Worm (Caenorhabditis elegans) whole organism, L4 larva: ENCODE data around the gene lev-8.

Source experiments
- F44E2.7 ChIP-seq: fragments of 200-800 bp; sonication (Bioruptor generic); IDR thresholded peaks from 2 replicates; pipeline ENCODE4 v2.1.2; 2022; ENCODE audit warnings: missing genetic modification characterization, missing compliant biosample characterization
- R02D3.7 ChIP-seq: fragments of 150-350 bp; sonication (generic microtip); optimal IDR thresholded peaks from 3 replicates; lab custom pipeline; 2014; ENCODE audit warnings: missing biosample characterization, missing genetic modification characterization
- T20F7.1 ChIP-seq: fragments of 200-800 bp; sonication (Bioruptor generic); optimal IDR thresholded peaks from 2 replicates; lab custom pipeline; 2018; ENCODE audit warnings: mild to moderate bottlenecking, missing genetic modification characterization, missing compliant biosample characterization
- Y48G9A.11 ChIP-seq: fragments of 200-800 bp; sonication (Bioruptor generic); IDR thresholded peaks from 2 replicates; pipeline ENCODE4 v1.3.6; 2022; ENCODE audit warnings: missing genetic modification reagents, missing genetic modification characterization, missing compliant biosample characterization
- Y5F2A.4 ChIP-seq: fragments of 200-800 bp; sonication (Bioruptor generic); optimal IDR thresholded peaks from 2 replicates; lab custom pipeline; 2018; ENCODE audit warnings: mild to moderate bottlenecking, missing genetic modification characterization, missing compliant biosample characterization
- Y75B8A.6 ChIP-seq: fragments of 200-800 bp; sonication (Bioruptor generic); IDR thresholded peaks from 2 replicates; pipeline ENCODE4 v1.3.6; 2022; ENCODE audit warnings: missing genetic modification reagents, missing genetic modification characterization, missing compliant biosample characterization
- arid-1 ChIP-seq: fragments of 200-800 bp; sonication (Bioruptor generic); conservative IDR thresholded peaks from 2 replicates; pipeline ENCODE4 v1.3.6; 2022; ENCODE audit warnings: missing genetic modification reagents, missing genetic modification characterization, missing compliant biosample characterization
- attf-4 ChIP-seq: sonication (generic microtip); optimal IDR thresholded peaks from 3 replicates; lab custom pipeline; 2017; ENCODE audit warnings: missing biosample characterization, missing genetic modification characterization
- ceh-20 ChIP-seq: fragments of 200-800 bp; sonication (Bioruptor generic); IDR thresholded peaks from 2 replicates; pipeline ENCODE4 v1.3.6; 2022; ENCODE audit warnings: missing genetic modification reagents, missing genetic modification characterization, missing compliant biosample characterization
- ceh-62 ChIP-seq: sonication (generic microtip); optimal IDR thresholded peaks from 2 replicates; lab custom pipeline; 2017; ENCODE audit warnings: missing biosample characterization, missing genetic modification characterization
- ctbp-1 ChIP-seq: fragments of 200-800 bp; sonication (Bioruptor generic); IDR thresholded peaks from 2 replicates; pipeline ENCODE4 v1.3.6; 2022; ENCODE audit warnings: missing genetic modification reagents, missing genetic modification characterization, missing compliant biosample characterization
- daf-16 ChIP-seq, 3 experiments: sonication (generic microtip); optimal IDR thresholded peaks; 2 replicates each; lab custom pipeline; 2016 to 2017; ENCODE audit warnings: missing genetic modification characterization in 3 of 3, missing genetic modification reagents in 3 of 3, mild to moderate bottlenecking in 2 of 3, missing compliant biosample characterization in 2 of 3, missing biosample characterization in 1 of 3, moderate library complexity in 1 of 3
- daf-8 ChIP-seq: fragments of 200-800 bp; sonication (Bioruptor generic); IDR thresholded peaks from 2 replicates; pipeline ENCODE4 v1.3.6; 2022; ENCODE audit warnings: missing genetic modification characterization, missing compliant biosample characterization
- dmd-6 ChIP-seq: fragments of 200-800 bp; sonication (Bioruptor generic); IDR thresholded peaks from 2 replicates; pipeline ENCODE4 v1.3.6; 2022; ENCODE audit warnings: missing genetic modification reagents, missing genetic modification characterization, missing compliant biosample characterization
- dmd-8 ChIP-seq: fragments of 200-800 bp; sonication (Bioruptor generic); IDR thresholded peaks from 2 replicates; pipeline ENCODE4 v1.3.6; 2022; ENCODE audit warnings: missing genetic modification characterization, missing compliant biosample characterization
- dmd-9 ChIP-seq: fragments of 200-800 bp; sonication (Bioruptor generic); IDR thresholded peaks from 2 replicates; pipeline ENCODE4 v1.3.6; 2022; ENCODE audit warnings: missing genetic modification reagents, missing genetic modification characterization, missing compliant biosample characterization
- duxl-1 ChIP-seq: sonication (generic microtip); optimal IDR thresholded peaks from 2 replicates; lab custom pipeline; 2016; ENCODE audit warnings: mild to moderate bottlenecking, missing genetic modification characterization, moderate library complexity, missing compliant biosample characterization; ENCODE audit not compliant: poor library complexity
- egl-43 ChIP-seq: fragments of 200-800 bp; sonication (Bioruptor generic); IDR thresholded peaks from 2 replicates; pipeline ENCODE4 v1.3.6; 2022; ENCODE audit warnings: missing genetic modification reagents, missing genetic modification characterization, missing compliant biosample characterization
- fos-1 ChIP-seq: fragments of 150-350 bp; optimal IDR thresholded peaks from 2 replicates; lab custom pipeline; 2014; ENCODE audit warnings: missing biosample characterization, missing genetic modification characterization
- hlh-30 ChIP-seq: sonication (generic microtip); optimal IDR thresholded peaks from 2 replicates; lab custom pipeline; 2017; ENCODE audit warnings: antibody characterized with exemption, mild to moderate bottlenecking, missing genetic modification characterization, missing compliant biosample characterization; ENCODE audit not compliant: insufficient read depth
- lin-1 ChIP-seq: fragments of 200-800 bp; sonication (Bioruptor generic); IDR thresholded peaks from 2 replicates; pipeline ENCODE4 v1.3.6; 2022; ENCODE audit warnings: missing genetic modification reagents, missing genetic modification characterization, missing compliant biosample characterization
- lin-38 ChIP-seq: fragments of 200-800 bp; sonication (Bioruptor generic); IDR thresholded peaks from 2 replicates; pipeline ENCODE4 v1.3.6; 2022; ENCODE audit warnings: missing genetic modification reagents, missing genetic modification characterization, missing compliant biosample characterization
- lin-39 ChIP-seq: fragments of 150-350 bp; optimal IDR thresholded peaks from 2 replicates; lab custom pipeline; 2014; ENCODE audit warnings: missing biosample characterization, missing genetic modification reagents, missing genetic modification characterization
- lir-3 ChIP-seq: sonication (generic microtip); optimal IDR thresholded peaks from 2 replicates; lab custom pipeline; 2016; ENCODE audit warnings: mild to moderate bottlenecking, missing genetic modification characterization, missing compliant biosample characterization
- lsy-2 ChIP-seq, 2 experiments: fragments of 150-350 bp in 1 of 2; sonication (generic microtip) in 1 of 2; optimal IDR thresholded peaks; 2 replicates each; lab custom pipeline; 2014 to 2017; ENCODE audit warnings: missing biosample characterization in 2 of 2, missing genetic modification characterization in 2 of 2
- madf-5 ChIP-seq, 2 experiments: fragments of 200-800 bp; sonication (Bioruptor generic); IDR thresholded peaks; 2 replicates each; pipeline ENCODE4 v1.3.6; 2022; ENCODE audit warnings: missing compliant biosample characterization in 2 of 2, missing genetic modification characterization in 2 of 2
- mdt-29 ChIP-seq: fragments of 200-800 bp; sonication (Bioruptor generic); IDR thresholded peaks from 2 replicates; pipeline ENCODE4 v1.3.6; 2022; ENCODE audit warnings: missing genetic modification reagents, missing genetic modification characterization, missing compliant biosample characterization
- mxl-2 ChIP-seq: fragments of 200-800 bp; sonication (Bioruptor generic); conservative IDR thresholded peaks from 2 replicates; pipeline ENCODE4 v1.3.6; 2022; ENCODE audit warnings: missing genetic modification reagents, missing genetic modification characterization, missing compliant biosample characterization
- mxl-3 ChIP-seq: fragments of 200-800 bp; sonication (Bioruptor generic); optimal IDR thresholded peaks from 2 replicates; lab custom pipeline; 2018; ENCODE audit warnings: mild to moderate bottlenecking, missing genetic modification characterization, missing compliant biosample characterization
- nhr-10 ChIP-seq: fragments of 150-350 bp; optimal IDR thresholded peaks from 2 replicates; lab custom pipeline; 2014; ENCODE audit warnings: missing biosample characterization, missing genetic modification characterization
- nhr-102 ChIP-seq: sonication (generic microtip); optimal IDR thresholded peaks from 2 replicates; lab custom pipeline; 2016; ENCODE audit warnings: mild to moderate bottlenecking, missing genetic modification characterization, moderate library complexity, missing compliant biosample characterization
- nhr-11 ChIP-seq: fragments of 150-350 bp; optimal IDR thresholded peaks from 2 replicates; lab custom pipeline; 2014; ENCODE audit warnings: missing biosample characterization, missing genetic modification characterization
- nhr-237 ChIP-seq: sonication (generic microtip); optimal IDR thresholded peaks from 2 replicates; lab custom pipeline; 2017; ENCODE audit warnings: missing biosample characterization, missing genetic modification characterization
- nhr-28 ChIP-seq: fragments of 150-350 bp; optimal IDR thresholded peaks from 2 replicates; lab custom pipeline; 2014; ENCODE audit warnings: missing biosample characterization, missing genetic modification characterization
- nhr-41 ChIP-seq: fragments of 200-800 bp; sonication (Bioruptor generic); IDR thresholded peaks from 2 replicates; pipeline ENCODE4 v1.3.6; 2022; ENCODE audit warnings: missing genetic modification reagents, missing genetic modification characterization, missing compliant biosample characterization
- nhr-42 ChIP-seq: fragments of 200-800 bp; sonication (Bioruptor generic); IDR thresholded peaks from 2 replicates; pipeline ENCODE4 v1.3.6; 2022; ENCODE audit warnings: missing genetic modification characterization, missing compliant biosample characterization
- nhr-6 ChIP-seq: fragments of 150-350 bp; optimal IDR thresholded peaks from 2 replicates; lab custom pipeline; 2014; ENCODE audit warnings: missing biosample characterization, missing genetic modification characterization
- php-3 ChIP-seq: fragments of 200-800 bp; sonication (Bioruptor generic); IDR thresholded peaks from 2 replicates; pipeline ENCODE4 v1.3.6; 2022; ENCODE audit warnings: missing genetic modification reagents, missing genetic modification characterization, missing compliant biosample characterization
- rbr-2 ChIP-seq: sonication (generic microtip); optimal IDR thresholded peaks from 2 replicates; lab custom pipeline; 2016; ENCODE audit warnings: missing genotype, missing genetic modification characterization, missing compliant biosample characterization
- snpc-4 ChIP-seq: fragments of 150-350 bp; optimal IDR thresholded peaks from 2 replicates; lab custom pipeline; 2014; ENCODE audit warnings: missing biosample characterization, missing genetic modification characterization
- spr-1 ChIP-seq: sonication (generic microtip); optimal IDR thresholded peaks from 2 replicates; lab custom pipeline; 2016; ENCODE audit warnings: mild to moderate bottlenecking, missing genetic modification characterization, missing compliant biosample characterization
- tag-97 ChIP-seq: fragments of 200-800 bp; sonication (Bioruptor generic); IDR thresholded peaks from 2 replicates; pipeline ENCODE4 v1.3.6; 2022; ENCODE audit warnings: missing genetic modification characterization, missing compliant biosample characterization
- unc-130 ChIP-seq: sonication (generic microtip); optimal IDR thresholded peaks from 2 replicates; lab custom pipeline; 2016; ENCODE audit warnings: missing genetic modification reagents, missing genetic modification characterization, missing compliant biosample characterization
- unc-62 ChIP-seq, 3 experiments: fragments of 150-350 bp in 1 of 3; sonication (generic microtip); optimal IDR thresholded peaks in 2 of 3; peaks in 1 of 3; 1 replicate in 1 of 3; 2 replicates in 2 of 3; lab custom pipeline; 2014 to 2017; ENCODE audit warnings: missing biosample characterization in 3 of 3, missing genetic modification characterization in 3 of 3, missing genetic modification reagents in 3 of 3, missing genotype in 1 of 3
- vab-7 ChIP-seq: fragments of 200-800 bp; sonication (Bioruptor generic); IDR thresholded peaks from 2 replicates; pipeline ENCODE4 v1.3.6; 2022; ENCODE audit warnings: missing genetic modification reagents, missing genetic modification characterization, missing compliant biosample characterization
- zag-1 ChIP-seq: fragments of 150-350 bp; optimal IDR thresholded peaks from 2 replicates; lab custom pipeline; 2014; ENCODE audit warnings: missing biosample characterization, missing genetic modification characterization
- zfp-3 ChIP-seq: fragments of 200-800 bp; sonication (Bioruptor generic); conservative IDR thresholded peaks from 2 replicates; pipeline ENCODE4 v1.3.6; 2022; ENCODE audit warnings: missing genetic modification reagents, missing genetic modification characterization, missing compliant biosample characterization
- zip-11 ChIP-seq: fragments of 200-800 bp; sonication (Bioruptor generic); IDR thresholded peaks from 2 replicates; pipeline ENCODE4 v1.3.6; 2022; ENCODE audit warnings: missing genetic modification characterization, missing compliant biosample characterization
- ztf-11 ChIP-seq: fragments of 150-350 bp; optimal IDR thresholded peaks from 2 replicates; lab custom pipeline; 2014; ENCODE audit warnings: missing biosample characterization, missing genetic modification characterization

Gene lev-8

DNA sequence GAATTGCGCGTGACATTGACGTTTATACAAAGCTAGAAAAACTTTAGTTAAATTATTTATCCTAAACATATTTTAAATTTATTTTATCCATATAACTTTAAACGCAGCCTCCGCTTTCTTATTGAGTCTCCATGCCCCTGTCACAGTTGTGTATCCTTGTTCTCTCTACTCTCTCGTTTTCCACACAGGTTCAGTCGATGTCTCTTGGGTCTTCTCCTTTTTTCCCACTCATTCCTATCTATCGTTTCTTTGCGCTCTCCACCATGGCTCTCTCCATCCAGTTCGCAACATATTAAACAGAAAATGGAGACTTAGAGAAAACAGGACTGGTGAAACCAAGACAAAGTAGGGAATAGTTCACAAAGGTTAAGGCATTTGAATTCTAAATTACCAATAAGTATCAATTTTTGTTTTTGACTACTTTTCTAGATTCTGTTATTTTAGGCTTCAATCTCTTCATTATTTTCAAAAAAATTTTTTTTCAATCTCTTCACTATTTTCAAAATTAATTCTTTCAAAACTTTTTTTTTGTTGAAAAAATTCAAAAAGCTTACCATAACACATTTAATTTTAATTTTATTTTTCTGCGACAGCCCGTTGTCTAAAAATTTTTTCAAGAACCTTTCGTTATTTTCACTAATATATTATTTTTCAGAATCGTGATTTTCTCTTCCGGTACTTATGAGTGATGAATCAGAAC lies 38.5 kb upstream of the lev-8 start, which contains the start of gene sdc-2 (continued):
- TF ChIP-seq duxl-1 (tag; lab: Kevin White, UChicago) (peak; percentile 87), nhr-237 (tag; lab: Kevin White, UChicago) (peak; percentile 20), T20F7.1 (GFP tag; lab: Kevin White, UChicago) (no peak), nhr-10 (no peak), fos-1 (no peak), Y48G9A.11 (GFP tag; lab: Robert Waterston, UW) (no peak), dmd-9 (GFP tag; lab: Robert Waterston, UW) (no peak), vab-7 (peak; percentile 53; the same call in 1 of the 2 replicates), attf-4 (tag; lab: Kevin White, UChicago) (no peak), lsy-2 (tag; optimal IDR thresholded peaks at IDR 0.05; lab: Kevin White, UChicago) (peak in 1 of 2 experiments; percentile 55), tag-97 (GFP tag; lab: Robert Waterston, UW) (no peak), Y75B8A.6 (GFP tag; lab: Robert Waterston, UW) (no peak), ctbp-1 (GFP tag; lab: Robert Waterston, UW) (peak; percentile 53; the same call in 1 of the 2 replicates), nhr-41 (GFP tag; lab: Robert Waterston, UW) (no peak; the same call in 1 of the 2 replicates), arid-1 (GFP tag; lab: Robert Waterston, UW) (peak; percentile 48; the same call in 1 of the 2 replicates), daf-16 (GFP tag; optimal IDR thresholded peaks at IDR 0.05; lab: Kevin White, UChicago) (peak in 1 of 2 experiments; percentile 82), daf-16 (tag; optimal IDR thresholded peaks at IDR 0.05; lab: Kevin White, UChicago) (peak; percentile 87), zag-1 (tag; lab: Kevin White, UChicago) (no peak), zfp-3 (GFP tag; lab: Robert Waterston, UW) (no peak), php-3 (peak; percentile 50; the same call in 1 of the 2 replicates), nhr-11 (tag; lab: Kevin White, UChicago) (peak; percentile 75), nhr-42 (GFP tag; lab: Robert Waterston, UW) (peak; percentile 85), Y5F2A.4 (GFP tag; lab: Kevin White, UChicago) (no peak), lin-1 (GFP tag; lab: Robert Waterston, UW) (no peak), F44E2.7 (GFP tag; lab: Robert Waterston, UW) (no peak), snpc-4 (no peak), R02D3.7 (tag; lab: Kevin White, UChicago) (no peak), nhr-6 (tag; lab: Kevin White, UChicago) (peak; percentile 80), zip-11 (no peak), nhr-28 (tag; lab: Kevin White, UChicago) (peak; percentile 83), egl-43 (no peak), ceh-62 (no peak), mdt-29 (GFP tag; lab: Robert Waterston, UW) (no peak), unc-130 (GFP tag; lab: Kevin White, UChicago) (no peak), spr-1 (tag; lab: Kevin White, UChicago) (peak; percentile 70), hlh-30 (peak; percentile 80), ceh-20 (GFP tag; lab: Robert Waterston, UW) (peak; percentile 66), lin-38 (GFP tag; lab: Robert Waterston, UW) (no peak), ztf-11 (tag; lab: Kevin White, UChicago) (no peak), daf-8 (GFP tag; lab: Robert Waterston, UW) (no peak), mxl-3 (peak; percentile 57), nhr-102 (tag; lab: Kevin White, UChicago) (peak; percentile 91), dmd-8 (GFP tag; lab: Robert Waterston, UW) (no peak), rbr-2 (tag; lab: Kevin White, UChicago) (peak; percentile 81), madf-5 (GFP tag; IDR thresholded peaks at IDR 0.05; lab: Robert Waterston, UW) (no peak), lin-39 (tag; lab: Kevin White, UChicago) (no peak), mxl-2 (no peak), dmd-6 (GFP tag; lab: Robert Waterston, UW) (peak; percentile 68), lir-3 (no peak), unc-62 (GFP tag; optimal IDR thresholded peaks at IDR 0.05 in 1 of 2; lab: Kevin White, UChicago) (peak in 1 of 2 experiments; percentile 98), unc-62 (tag; optimal IDR thresholded peaks at IDR 0.05; lab: Kevin White, UChicago) (no peak)
